Fruit fly (Drosophila melanogaster): ENCODE results near the gene GAPcenA.

DNA sequence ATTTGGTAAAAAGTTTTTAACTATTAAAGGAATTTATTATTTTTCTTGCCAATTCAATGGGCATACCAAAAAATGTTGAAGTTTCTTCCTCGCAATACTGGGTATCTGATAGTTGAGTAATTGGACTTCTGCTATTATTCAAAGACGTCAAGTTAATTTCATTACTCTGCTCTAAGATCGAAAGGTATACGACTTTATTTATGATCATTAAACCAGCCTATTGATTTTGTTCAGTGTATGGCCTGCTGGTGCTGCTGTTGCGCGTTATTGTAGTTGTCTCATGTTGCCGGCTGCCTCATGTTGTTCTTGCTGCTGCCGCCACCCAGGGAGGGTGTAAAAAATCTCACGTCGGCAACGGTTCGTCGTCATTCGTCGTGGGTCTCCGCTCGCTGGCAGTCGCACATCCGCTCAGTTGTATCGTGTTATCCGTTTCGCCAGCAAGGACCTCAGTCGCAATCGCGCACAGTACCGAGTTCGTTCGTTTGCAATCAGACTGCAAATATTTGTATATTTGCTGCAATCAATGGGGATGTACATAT, 49.3 kb downstream of the GAPcenA start, which contains the start of gene CG7120:
- TF ChIP-seq usp (GFP tag; optimal IDR thresholded peaks at IDR 0.05) (no peak), Dll (optimal IDR thresholded peaks at IDR 0.05) (no peak), CG8478 (optimal IDR thresholded peaks at IDR 0.05) (no peak)

Measured in whole organism.